Worm (Caenorhabditis elegans) whole organism, L4 larva: ENCODE data around the gene C26B9.5.
A peak's percentile ranks its signal among the peaks of the same experiment; 100 is the strongest.

ENCODE experiments used
- F26F4.8 ChIP-seq: fragments of 200-800 bp; sonication (Bioruptor generic); conservative IDR thresholded peaks from 2 replicates; pipeline ENCODE4 v1.3.6; 2022; ENCODE audit warnings: missing genetic modification characterization, missing compliant biosample characterization
- F44E2.7 ChIP-seq: fragments of 200-800 bp; sonication (Bioruptor generic); IDR thresholded peaks from 2 replicates; pipeline ENCODE4 v2.1.2; 2022; ENCODE audit warnings: missing genetic modification characterization, missing compliant biosample characterization
- R02D3.7 ChIP-seq: fragments of 150-350 bp; sonication (generic microtip); optimal IDR thresholded peaks from 3 replicates; lab custom pipeline; 2014; ENCODE audit warnings: missing biosample characterization, missing genetic modification characterization
- Y105C5A.15 ChIP-seq: fragments of 200-800 bp; sonication (Bioruptor generic); IDR thresholded peaks from 2 replicates; pipeline ENCODE4 v1.3.6; 2022; ENCODE audit warnings: missing genetic modification characterization, missing compliant biosample characterization
- ZK546.5 ChIP-seq, 2 experiments: sonication (generic microtip); optimal IDR thresholded peaks; 2 replicates each; lab custom pipeline; 2017; ENCODE audit warnings: missing biosample characterization in 2 of 2, missing genetic modification characterization in 2 of 2
- aha-1 ChIP-seq: fragments of 150-350 bp; peaks from one replicate; lab custom pipeline; 2014; ENCODE audit warnings: missing biosample characterization, missing genetic modification characterization
- ama-1 ChIP-seq: fragments of 150-350 bp; optimal IDR thresholded peaks from 2 replicates; lab custom pipeline; 2014; ENCODE audit warnings: inconsistent platforms, mixed read lengths
- arid-1 ChIP-seq: fragments of 200-800 bp; sonication (Bioruptor generic); conservative IDR thresholded peaks from 2 replicates; pipeline ENCODE4 v1.3.6; 2022; ENCODE audit warnings: missing genetic modification reagents, missing genetic modification characterization, missing compliant biosample characterization
- ceh-20 ChIP-seq: fragments of 200-800 bp; sonication (Bioruptor generic); IDR thresholded peaks from 2 replicates; pipeline ENCODE4 v1.3.6; 2022; ENCODE audit warnings: missing genetic modification reagents, missing genetic modification characterization, missing compliant biosample characterization
- ceh-28 ChIP-seq: fragments of 150-350 bp; optimal IDR thresholded peaks from 2 replicates; lab custom pipeline; 2014; ENCODE audit warnings: missing biosample characterization, missing genetic modification reagents, missing genetic modification characterization
- ceh-82 ChIP-seq: sonication (generic microtip); optimal IDR thresholded peaks from 2 replicates; lab custom pipeline; 2017; ENCODE audit warnings: missing biosample characterization, missing genetic modification characterization
- ces-1 ChIP-seq: fragments of 150-350 bp; sonication (generic microtip); optimal IDR thresholded peaks from 4 replicates; lab custom pipeline; 2014; ENCODE audit warnings: missing biosample characterization, missing genetic modification reagents, missing genetic modification characterization
- daf-16 ChIP-seq, 3 experiments: sonication (generic microtip); optimal IDR thresholded peaks; 2 replicates each; lab custom pipeline; 2016 to 2017; ENCODE audit warnings: missing genetic modification characterization in 3 of 3, missing genetic modification reagents in 3 of 3, mild to moderate bottlenecking in 2 of 3, missing compliant biosample characterization in 2 of 3, missing biosample characterization in 1 of 3, moderate library complexity in 1 of 3
- dpl-1 ChIP-seq: fragments of 150-350 bp; optimal IDR thresholded peaks from 2 replicates; lab custom pipeline; 2014; ENCODE audit warnings: missing biosample characterization, missing genetic modification reagents, missing genetic modification characterization
- duxl-1 ChIP-seq: sonication (generic microtip); optimal IDR thresholded peaks from 2 replicates; lab custom pipeline; 2016; ENCODE audit warnings: mild to moderate bottlenecking, missing genetic modification characterization, moderate library complexity, missing compliant biosample characterization; ENCODE audit not compliant: poor library complexity
- dve-1 ChIP-seq: sonication (generic microtip); optimal IDR thresholded peaks from 2 replicates; lab custom pipeline; 2017; ENCODE audit warnings: antibody characterized with exemption, mild to moderate bottlenecking, missing genetic modification characterization, missing compliant biosample characterization; ENCODE audit not compliant: insufficient read depth
- fkh-10 ChIP-seq: fragments of 150-350 bp; optimal IDR thresholded peaks from 2 replicates; lab custom pipeline; 2014; ENCODE audit warnings: missing biosample characterization, missing genetic modification reagents, missing genetic modification characterization
- hlh-11 ChIP-seq: fragments of 200-800 bp; sonication (Bioruptor generic); optimal IDR thresholded peaks from 2 replicates; lab custom pipeline; 2018; ENCODE audit warnings: mild to moderate bottlenecking, missing genetic modification characterization, missing compliant biosample characterization
- hlh-30 ChIP-seq: sonication (generic microtip); optimal IDR thresholded peaks from 2 replicates; lab custom pipeline; 2017; ENCODE audit warnings: antibody characterized with exemption, mild to moderate bottlenecking, missing genetic modification characterization, missing compliant biosample characterization; ENCODE audit not compliant: insufficient read depth
- hmg-1.1 ChIP-seq: fragments of 200-800 bp; sonication (Bioruptor generic); IDR thresholded peaks from 2 replicates; pipeline ENCODE4 v1.3.6; 2022; ENCODE audit warnings: missing genetic modification reagents, missing genetic modification characterization, missing compliant biosample characterization
- mdl-1 ChIP-seq, 2 experiments: fragments of 150-350 bp in 1 of 2; sonication (generic microtip) in 1 of 2; optimal IDR thresholded peaks; 2 replicates each; lab custom pipeline; 2014 to 2017; ENCODE audit warnings: missing biosample characterization in 2 of 2, missing genetic modification characterization in 2 of 2
- mes-2 ChIP-seq: sonication (generic microtip); optimal IDR thresholded peaks from 2 replicates; lab custom pipeline; 2016; ENCODE audit warnings: missing genotype, mild to moderate bottlenecking, missing genetic modification characterization, missing compliant biosample characterization; ENCODE audit not compliant: poor library complexity, severe bottlenecking
- mxl-2 ChIP-seq: fragments of 200-800 bp; sonication (Bioruptor generic); conservative IDR thresholded peaks from 2 replicates; pipeline ENCODE4 v1.3.6; 2022; ENCODE audit warnings: missing genetic modification reagents, missing genetic modification characterization, missing compliant biosample characterization
- mxl-3 ChIP-seq: fragments of 200-800 bp; sonication (Bioruptor generic); optimal IDR thresholded peaks from 2 replicates; lab custom pipeline; 2018; ENCODE audit warnings: mild to moderate bottlenecking, missing genetic modification characterization, missing compliant biosample characterization
- nhr-111 ChIP-seq: fragments of 200-800 bp; sonication (Bioruptor generic); optimal IDR thresholded peaks from 2 replicates; lab custom pipeline; 2018; ENCODE audit warnings: mild to moderate bottlenecking, missing genetic modification characterization, missing compliant biosample characterization
- nhr-25 ChIP-seq: sonication (generic microtip); optimal IDR thresholded peaks from 2 replicates; lab custom pipeline; 2017; ENCODE audit warnings: missing genetic modification characterization, mild to moderate bottlenecking, missing compliant biosample characterization, antibody characterized with exemption, moderate library complexity, borderline replicate concordance; ENCODE audit not compliant: insufficient read depth
- nhr-28 ChIP-seq: fragments of 150-350 bp; optimal IDR thresholded peaks from 2 replicates; lab custom pipeline; 2014; ENCODE audit warnings: missing biosample characterization, missing genetic modification characterization
- nhr-41 ChIP-seq: fragments of 200-800 bp; sonication (Bioruptor generic); IDR thresholded peaks from 2 replicates; pipeline ENCODE4 v1.3.6; 2022; ENCODE audit warnings: missing genetic modification reagents, missing genetic modification characterization, missing compliant biosample characterization
- nhr-42 ChIP-seq: fragments of 200-800 bp; sonication (Bioruptor generic); IDR thresholded peaks from 2 replicates; pipeline ENCODE4 v1.3.6; 2022; ENCODE audit warnings: missing genetic modification characterization, missing compliant biosample characterization
- nhr-48 ChIP-seq: sonication (generic microtip); optimal IDR thresholded peaks from 2 replicates; lab custom pipeline; 2016; ENCODE audit warnings: mild to moderate bottlenecking, missing genetic modification characterization, missing compliant biosample characterization
- nhr-6 ChIP-seq: fragments of 150-350 bp; optimal IDR thresholded peaks from 2 replicates; lab custom pipeline; 2014; ENCODE audit warnings: missing biosample characterization, missing genetic modification characterization
- nhr-77 ChIP-seq: fragments of 150-350 bp; optimal IDR thresholded peaks from 2 replicates; lab custom pipeline; 2014; ENCODE audit warnings: missing biosample characterization, missing genetic modification characterization
- rbr-2 ChIP-seq: sonication (generic microtip); optimal IDR thresholded peaks from 2 replicates; lab custom pipeline; 2016; ENCODE audit warnings: missing genotype, missing genetic modification characterization, missing compliant biosample characterization
- sdz-12 ChIP-seq: fragments of 200-800 bp; sonication (Bioruptor generic); optimal IDR thresholded peaks from 2 replicates; lab custom pipeline; 2018; ENCODE audit warnings: mild to moderate bottlenecking, missing genetic modification characterization, missing compliant biosample characterization
- snpc-1.2 ChIP-seq: fragments of 200-800 bp; sonication (Bioruptor generic); IDR thresholded peaks from 2 replicates; pipeline ENCODE4 v1.3.6; 2022; ENCODE audit warnings: missing genetic modification reagents, missing genetic modification characterization, missing compliant biosample characterization
- snpc-4 ChIP-seq: fragments of 150-350 bp; optimal IDR thresholded peaks from 2 replicates; lab custom pipeline; 2014; ENCODE audit warnings: missing biosample characterization, missing genetic modification characterization
- spr-1 ChIP-seq: sonication (generic microtip); optimal IDR thresholded peaks from 2 replicates; lab custom pipeline; 2016; ENCODE audit warnings: mild to moderate bottlenecking, missing genetic modification characterization, missing compliant biosample characterization
- spr-3 ChIP-seq: fragments of 200-800 bp; sonication (Bioruptor generic); optimal IDR thresholded peaks from 2 replicates; lab custom pipeline; 2018; ENCODE audit warnings: mild to moderate bottlenecking, missing genetic modification characterization, missing compliant biosample characterization
- tag-97 ChIP-seq: fragments of 200-800 bp; sonication (Bioruptor generic); IDR thresholded peaks from 2 replicates; pipeline ENCODE4 v1.3.6; 2022; ENCODE audit warnings: missing genetic modification characterization, missing compliant biosample characterization
- unc-62 ChIP-seq, 3 experiments: fragments of 150-350 bp in 1 of 3; sonication (generic microtip); optimal IDR thresholded peaks in 2 of 3; peaks in 1 of 3; 1 replicate in 1 of 3; 2 replicates in 2 of 3; lab custom pipeline; 2014 to 2017; ENCODE audit warnings: missing biosample characterization in 3 of 3, missing genetic modification characterization in 3 of 3, missing genetic modification reagents in 3 of 3, missing genotype in 1 of 3
- zag-1 ChIP-seq: fragments of 150-350 bp; optimal IDR thresholded peaks from 2 replicates; lab custom pipeline; 2014; ENCODE audit warnings: missing biosample characterization, missing genetic modification characterization
- zip-11 ChIP-seq: fragments of 200-800 bp; sonication (Bioruptor generic); IDR thresholded peaks from 2 replicates; pipeline ENCODE4 v1.3.6; 2022; ENCODE audit warnings: missing genetic modification characterization, missing compliant biosample characterization

C26B9.5 gene

DNA sequence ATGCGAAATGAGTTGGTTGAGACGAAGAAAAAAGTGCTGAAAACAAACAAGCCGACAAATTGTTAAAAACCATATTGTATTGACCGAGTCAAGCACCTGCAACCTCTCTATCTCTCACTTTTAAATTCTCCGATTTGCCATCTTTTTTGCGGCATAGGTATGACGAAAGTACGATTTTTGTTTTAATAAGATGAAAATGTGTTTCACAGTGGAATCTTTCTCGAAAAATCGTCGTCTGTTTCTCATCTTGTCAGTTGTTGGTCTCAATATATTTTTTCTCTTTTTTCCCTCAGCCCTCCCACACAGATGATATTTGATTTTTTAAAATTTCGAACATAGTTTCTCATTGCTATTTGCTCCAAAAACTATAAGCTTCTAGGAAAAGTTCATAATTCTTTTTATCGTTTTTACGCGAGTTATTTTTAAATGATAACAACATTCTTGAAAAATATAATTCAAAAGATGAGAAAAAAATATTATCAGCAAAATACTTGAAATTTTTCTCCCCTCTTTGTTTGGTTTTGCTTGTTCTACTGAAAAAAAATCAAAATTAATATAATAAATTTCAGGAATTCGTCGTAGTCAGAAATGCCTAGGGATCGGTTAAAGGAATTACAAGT, 19.4 kb downstream of the C26B9.5 start, which contains the start of gene syx-3:
syx-3 (plus strand) TSS at position 570 of the 620 bp plus-strand sequence.
- peak; percentile 13 for TF ChIP-seq hlh-11
- peak; percentile 47 for TF ChIP-seq duxl-1 (tag; lab: Kevin White, UChicago)
- TF ChIP-seq ama-1 (lab: Kevin White, UChicago), result no peak
- no peak for TF ChIP-seq ces-1 (GFP tag; lab: Kevin White, UChicago)
- TF ChIP-seq zag-1 (tag; lab: Kevin White, UChicago), result no peak
- TF ChIP-seq mdl-1 (tag; optimal IDR thresholded peaks at IDR 0.05; lab: Kevin White, UChicago), result no peak
- no peak for TF ChIP-seq nhr-25 (tag; lab: Kevin White, UChicago)
- TF ChIP-seq mxl-2 (GFP tag; lab: Robert Waterston, UW), result no peak
- TF ChIP-seq snpc-1.2 (GFP tag; lab: Robert Waterston, UW), result no peak
- TF ChIP-seq nhr-28, result peak; percentile 7
- no peak for TF ChIP-seq nhr-6 (tag; lab: Kevin White, UChicago)
- no peak for TF ChIP-seq spr-3 (GFP tag; lab: Kevin White, UChicago)
- no peak for TF ChIP-seq mes-2 (tag; lab: Kevin White, UChicago)
- no peak for TF ChIP-seq daf-16 (GFP tag; optimal IDR thresholded peaks at IDR 0.05; lab: Kevin White, UChicago)
- TF ChIP-seq daf-16 (tag; optimal IDR thresholded peaks at IDR 0.05; lab: Kevin White, UChicago), result no peak
- TF ChIP-seq hmg-1.1 (GFP tag; lab: Robert Waterston, UW), result no peak
- TF ChIP-seq unc-62 (GFP tag; optimal IDR thresholded peaks at IDR 0.05 in 1 of 2; lab: Kevin White, UChicago), result peak in 1 of 2 experiments; percentile 5
- no peak for TF ChIP-seq unc-62 (tag; optimal IDR thresholded peaks at IDR 0.05; lab: Kevin White, UChicago)
- TF ChIP-seq aha-1 (tag; lab: Kevin White, UChicago), result peak; percentile 94
- no peak for TF ChIP-seq nhr-111 (GFP tag; lab: Kevin White, UChicago)
- TF ChIP-seq sdz-12 (GFP tag; lab: Kevin White, UChicago), result no peak

DNA sequence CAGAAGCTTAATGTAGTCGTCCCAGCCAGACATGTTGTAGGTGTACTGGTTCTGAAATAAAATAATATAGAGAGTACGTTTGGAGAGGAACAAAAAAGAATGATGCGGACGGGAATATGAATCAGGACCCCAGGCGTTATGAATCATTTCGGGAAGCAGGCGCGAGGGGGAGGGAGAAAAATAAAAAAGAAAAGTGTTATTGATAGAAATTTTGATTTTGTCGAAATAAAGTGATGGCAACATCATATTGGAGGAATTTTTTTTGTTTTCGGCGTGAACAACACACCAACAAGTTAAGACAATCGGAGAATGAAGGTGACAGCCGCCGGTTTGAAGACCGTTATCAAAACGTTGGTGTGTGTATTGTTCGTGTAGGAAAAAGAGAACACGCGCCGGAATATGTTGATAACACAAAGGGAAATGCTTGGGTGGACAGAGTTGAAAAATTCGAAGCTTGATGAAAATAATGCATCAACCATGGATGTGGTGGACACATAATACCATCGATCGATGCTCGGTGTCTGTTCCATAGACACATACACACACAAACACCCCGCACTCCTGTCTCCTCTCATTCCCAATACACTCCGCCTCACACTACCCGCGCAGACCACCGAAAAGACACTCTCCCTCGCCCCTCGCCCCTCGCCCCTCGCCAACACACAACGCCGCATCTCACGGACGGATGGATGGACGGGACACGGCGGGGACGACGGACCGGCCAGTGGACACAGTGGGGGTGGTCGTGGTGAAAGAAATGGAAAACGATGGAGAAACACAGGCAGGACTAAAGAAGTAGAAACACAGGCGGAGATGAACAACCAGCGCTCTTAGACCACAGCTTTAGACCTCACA, 25.0 kb downstream of the C26B9.5 start, which contains the start of gene pfn-2:
pfn-2 (minus strand) TSS at position 51 of the 855 bp plus-strand sequence.
- no peak for TF ChIP-seq sdz-12 (GFP tag; lab: Kevin White, UChicago)
- peak; percentile 98 for TF ChIP-seq aha-1 (tag; lab: Kevin White, UChicago)
- no peak for TF ChIP-seq snpc-4
- no peak for TF ChIP-seq F26F4.8 (GFP tag; lab: Robert Waterston, UW)
- peak; percentile 47 for TF ChIP-seq rbr-2
- no peak for TF ChIP-seq nhr-48 (tag; lab: Kevin White, UChicago)
- TF ChIP-seq ceh-82 (tag; lab: Kevin White, UChicago), result no peak
- TF ChIP-seq spr-1, result no peak
- TF ChIP-seq ama-1 (lab: Kevin White, UChicago), result no peak
- TF ChIP-seq daf-16 (GFP tag; optimal IDR thresholded peaks at IDR 0.05; lab: Kevin White, UChicago), result no peak
- TF ChIP-seq daf-16 (tag; optimal IDR thresholded peaks at IDR 0.05; lab: Kevin White, UChicago), result peak; percentile 76
- no peak for TF ChIP-seq mxl-2 (GFP tag; lab: Robert Waterston, UW)
- TF ChIP-seq ceh-20 (GFP tag; lab: Robert Waterston, UW), result no peak
- TF ChIP-seq nhr-41, result no peak
- TF ChIP-seq nhr-77 (tag; lab: Kevin White, UChicago), result no peak
- TF ChIP-seq zip-11 (GFP tag; lab: Robert Waterston, UW), result no peak
- TF ChIP-seq unc-62 (GFP tag; optimal IDR thresholded peaks at IDR 0.05 in 1 of 2; lab: Kevin White, UChicago), result peak in 1 of 2 experiments; percentile 66
- no peak for TF ChIP-seq unc-62 (tag; optimal IDR thresholded peaks at IDR 0.05; lab: Kevin White, UChicago)
- TF ChIP-seq nhr-25 (tag; lab: Kevin White, UChicago), result no peak
- TF ChIP-seq nhr-6 (tag; lab: Kevin White, UChicago), result no peak
- no peak for TF ChIP-seq R02D3.7
- no peak for TF ChIP-seq fkh-10
- TF ChIP-seq snpc-1.2 (GFP tag; lab: Robert Waterston, UW), result no peak
- no peak for TF ChIP-seq ces-1 (GFP tag; lab: Kevin White, UChicago)
- TF ChIP-seq dpl-1 (GFP tag; lab: Kevin White, UChicago), result no peak
- no peak for TF ChIP-seq hlh-30
- TF ChIP-seq tag-97 (GFP tag; lab: Robert Waterston, UW), result no peak
- no peak for TF ChIP-seq ceh-28 (tag; lab: Kevin White, UChicago)
- TF ChIP-seq Y105C5A.15 (GFP tag; lab: Robert Waterston, UW), result no peak
- TF ChIP-seq mes-2 (tag; lab: Kevin White, UChicago), result peak; percentile 31
- TF ChIP-seq F44E2.7 (GFP tag; lab: Robert Waterston, UW), result no peak
- TF ChIP-seq dve-1, result peak; percentile 19
- TF ChIP-seq nhr-42, result no peak
- TF ChIP-seq ZK546.5 (tag; optimal IDR thresholded peaks at IDR 0.05; lab: Kevin White, UChicago), result no peak
- no peak for TF ChIP-seq zag-1 (tag; lab: Kevin White, UChicago)
- no peak for TF ChIP-seq arid-1 (GFP tag; lab: Robert Waterston, UW)
- TF ChIP-seq mxl-3 (GFP tag; lab: Kevin White, UChicago), result peak; percentile 85
